Worm (Caenorhabditis elegans): ENCODE results near the gene F36H5.17.

DNA sequence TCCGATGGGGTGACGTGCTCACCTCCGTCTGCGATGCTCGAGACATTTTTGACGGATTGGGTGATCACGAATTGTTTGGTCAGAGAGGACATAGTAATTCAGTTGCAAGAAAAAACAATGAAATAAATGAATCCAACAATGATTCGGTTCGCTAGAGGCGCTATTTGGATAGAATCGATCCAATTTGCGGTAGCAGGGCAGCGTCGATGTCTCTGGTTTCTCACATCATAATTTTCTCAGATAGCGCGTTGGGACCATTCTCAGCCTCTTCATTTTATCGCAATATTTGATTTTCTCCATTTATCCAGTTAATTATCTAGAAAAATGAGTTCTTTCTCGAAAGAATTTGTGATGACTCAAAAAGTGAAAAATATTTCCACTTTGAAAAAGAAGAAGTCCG is 49.6 kb downstream of the F36H5.17 start, which contains the start of gene sdz-18:
- TF ChIP-seq tbx-2 (tag; optimal IDR thresholded peaks at IDR 0.05) (no peak), ama-1 (optimal IDR thresholded peaks at IDR 0.05) (no peak), nhr-12 (tag; optimal IDR thresholded peaks at IDR 0.05) (no peak)

All from whole organism, L3 larva.